Fruit fly (Drosophila melanogaster) whole organism, embryonic: Measurements from ENCODE around the gene CG13924.
A peak's percentile ranks its signal among the peaks of the same experiment; 100 is the strongest.

Experiments
- Atf3 ChIP-seq: fragments of 200-800 bp; sonication (Bioruptor generic); optimal IDR thresholded peaks from 3 replicates; lab custom pipeline; 2016; ENCODE audit warnings: missing biosample characterization, missing genetic modification characterization
- CG10565 ChIP-seq: fragments of 200-800 bp; sonication (Bioruptor generic); optimal IDR thresholded peaks from 3 replicates; lab custom pipeline; 2016; ENCODE audit warnings: missing biosample characterization, mild to moderate bottlenecking, missing genetic modification characterization
- CG10959 ChIP-seq: fragments of 200-800 bp; sonication (Bioruptor generic); IDR thresholded peaks from 2 replicates; pipeline ENCODE4 v1.3.6; 2022; ENCODE audit warnings: missing biosample characterization, missing genetic modification characterization
- CG10979 ChIP-seq: fragments of 200-800 bp; sonication (Bioruptor generic); optimal IDR thresholded peaks from 2 replicates; lab custom pipeline; 2018; ENCODE audit warnings: missing biosample characterization, mild to moderate bottlenecking, missing genetic modification characterization, moderate library complexity
- CG11247 ChIP-seq: fragments of 200-800 bp; sonication (Bioruptor generic); IDR thresholded peaks from 2 replicates; pipeline ENCODE4 v1.3.6; 2022; ENCODE audit warnings: missing biosample characterization, missing genetic modification characterization
- CG12299 ChIP-seq: fragments of 200-800 bp; sonication (Bioruptor generic); optimal IDR thresholded peaks from 2 replicates; lab custom pipeline; 2018; ENCODE audit warnings: missing biosample characterization, mild to moderate bottlenecking, missing genetic modification characterization
- CG12769 ChIP-seq: fragments of 200-800 bp; sonication (Bioruptor generic); optimal IDR thresholded peaks from 2 replicates; lab custom pipeline; 2019; ENCODE audit warnings: missing biosample characterization, mild to moderate bottlenecking, missing genetic modification characterization, moderate library complexity
- CG13424 ChIP-seq: fragments of 200-800 bp; sonication (Bioruptor generic); optimal IDR thresholded peaks from 2 replicates; lab custom pipeline; 2019; ENCODE audit warnings: missing biosample characterization, mild to moderate bottlenecking, missing genetic modification characterization, moderate library complexity
- CG13775 ChIP-seq: fragments of 200-800 bp; sonication (Bioruptor generic); optimal IDR thresholded peaks from 3 replicates; lab custom pipeline; 2017; ENCODE audit warnings: missing biosample characterization, mild to moderate bottlenecking, missing genetic modification characterization
- CG1602 ChIP-seq: fragments of 200-800 bp; sonication (Bioruptor generic); optimal IDR thresholded peaks from 3 replicates; lab custom pipeline; 2016; ENCODE audit warnings: missing biosample characterization, missing genetic modification characterization
- CG1792 ChIP-seq: fragments of 200-800 bp; sonication (Bioruptor generic); optimal IDR thresholded peaks from 2 replicates; lab custom pipeline; 2016; ENCODE audit warnings: missing biosample characterization, missing genetic modification characterization
- CG18476 ChIP-seq: fragments of 200-800 bp; sonication (Bioruptor generic); optimal IDR thresholded peaks from 2 replicates; lab custom pipeline; 2016; ENCODE audit warnings: missing biosample characterization, mild to moderate bottlenecking, missing genetic modification characterization
- CG31365 ChIP-seq: fragments of 200-800 bp; sonication (Bioruptor generic); optimal IDR thresholded peaks from 2 replicates; lab custom pipeline; 2018; ENCODE audit warnings: missing biosample characterization, mild to moderate bottlenecking, missing genetic modification characterization
- CG32772 ChIP-seq: fragments of 200-800 bp; sonication (Bioruptor generic); IDR thresholded peaks from 2 replicates; pipeline ENCODE4 v1.3.6; 2022; ENCODE audit warnings: missing biosample characterization, missing genetic modification characterization
- CG4328 ChIP-seq: fragments of 200-800 bp; sonication (Bioruptor generic); optimal IDR thresholded peaks from 3 replicates; lab custom pipeline; 2017; ENCODE audit warnings: missing biosample characterization, missing genetic modification reagents, missing genetic modification characterization
- CG5953 ChIP-seq: fragments of 200-800 bp; sonication (Bioruptor generic); IDR thresholded peaks from 2 replicates; pipeline ENCODE4 v1.3.6; 2022; ENCODE audit warnings: missing biosample characterization, missing genetic modification characterization
- CG6175 ChIP-seq: fragments of 200-800 bp; sonication (Bioruptor generic); IDR thresholded peaks from 3 replicates; pipeline ENCODE4 v1.3.6; 2022; ENCODE audit warnings: missing biosample characterization, missing genetic modification characterization
- CG6689 ChIP-seq: fragments of 200-800 bp; sonication (Bioruptor generic); IDR thresholded peaks from 2 replicates; pipeline ENCODE4 v1.3.6; 2022; ENCODE audit warnings: missing biosample characterization, missing genetic modification characterization
- CG7745 ChIP-seq: fragments of 200-800 bp; sonication (Bioruptor generic); optimal IDR thresholded peaks from 2 replicates; lab custom pipeline; 2018; ENCODE audit warnings: missing biosample characterization, mild to moderate bottlenecking, missing genetic modification characterization, moderate library complexity
- CG8388 ChIP-seq: fragments of 200-800 bp; sonication (Bioruptor generic); optimal IDR thresholded peaks from 2 replicates; lab custom pipeline; 2019; ENCODE audit warnings: missing biosample characterization, mild to moderate bottlenecking, missing genetic modification characterization, moderate library complexity
- CG9876 ChIP-seq: fragments of 200-800 bp; sonication (Bioruptor generic); optimal IDR thresholded peaks from 2 replicates; lab custom pipeline; 2016; ENCODE audit warnings: missing biosample characterization, missing genetic modification characterization
- CoRest ChIP-seq: fragments of 200-800 bp; sonication (Bioruptor generic); optimal IDR thresholded peaks from 3 replicates; lab custom pipeline; 2018; ENCODE audit warnings: missing biosample characterization, mild to moderate bottlenecking, missing genetic modification characterization, moderate library complexity
- HmgD ChIP-seq: fragments of 200-800 bp; sonication (Bioruptor generic); optimal IDR thresholded peaks from 3 replicates; lab custom pipeline; 2016; ENCODE audit warnings: missing biosample characterization, missing genetic modification characterization
- Max ChIP-seq: fragments of 200-800 bp; sonication (Bioruptor generic); optimal IDR thresholded peaks from 2 replicates; lab custom pipeline; 2016; ENCODE audit warnings: missing biosample characterization, mild to moderate bottlenecking, missing genetic modification characterization
- Nf-YA ChIP-seq: fragments of 200-800 bp; sonication (Bioruptor generic); IDR thresholded peaks from 2 replicates; pipeline ENCODE4 v1.3.6; 2022; ENCODE audit warnings: missing biosample characterization, missing genetic modification characterization
- Opbp ChIP-seq: fragments of 200-800 bp; sonication (Bioruptor generic); IDR thresholded peaks from 3 replicates; pipeline ENCODE4 v1.3.6; 2022; ENCODE audit warnings: missing biosample characterization, missing genetic modification characterization; ENCODE audit not compliant: partially characterized antibody
- Rx ChIP-seq: fragments of 200-800 bp; sonication (Bioruptor generic); IDR thresholded peaks from 2 replicates; pipeline ENCODE4 v1.3.6; 2022; ENCODE audit warnings: missing biosample characterization, missing genetic modification characterization
- Six4 ChIP-seq: fragments of 200-800 bp; sonication (Bioruptor generic); optimal IDR thresholded peaks from 2 replicates; lab custom pipeline; 2016; ENCODE audit warnings: missing biosample characterization, missing genetic modification characterization
- Tbp ChIP-seq: fragments of >200 bp; optimal IDR thresholded peaks from 2 replicates; lab custom pipeline; 2018; ENCODE audit warnings: missing biosample characterization, missing genetic modification characterization
- Vsx1 ChIP-seq: fragments of 200-800 bp; sonication (Bioruptor generic); optimal IDR thresholded peaks from 2 replicates; lab custom pipeline; 2017; ENCODE audit warnings: missing biosample characterization, mild to moderate bottlenecking, missing genetic modification characterization, missing genetic modification reagents
- YL-1 ChIP-seq: fragments of 200-800 bp; sonication (Bioruptor generic); optimal IDR thresholded peaks from 3 replicates; lab custom pipeline; 2017; ENCODE audit warnings: missing biosample characterization, mild to moderate bottlenecking, missing genetic modification characterization
- al ChIP-seq: fragments of 200-800 bp; sonication (Bioruptor generic); IDR thresholded peaks from 2 replicates; pipeline ENCODE4 v1.3.6; 2022; ENCODE audit warnings: missing biosample characterization, missing genetic modification characterization
- bbx ChIP-seq: fragments of 200-800 bp; sonication (Bioruptor generic); IDR thresholded peaks from 2 replicates; pipeline ENCODE4 v1.3.6; 2022; ENCODE audit warnings: missing biosample characterization, missing genetic modification characterization; ENCODE audit not compliant: partially characterized antibody
- cg ChIP-seq: fragments of 200-800 bp; sonication (Bioruptor generic); optimal IDR thresholded peaks from 3 replicates; lab custom pipeline; 2019; ENCODE audit warnings: missing biosample characterization, mild to moderate bottlenecking, missing genetic modification characterization, moderate library complexity
- chif ChIP-seq, 2 experiments: fragments of 200-800 bp; sonication (Bioruptor generic); optimal IDR thresholded peaks; 3 replicates each; lab custom pipeline; 2016; ENCODE audit warnings: missing biosample characterization in 2 of 2, missing genetic modification characterization in 2 of 2
- chinmo ChIP-seq: fragments of 200-800 bp; sonication (Bioruptor generic); IDR thresholded peaks from 4 replicates; pipeline ENCODE4 v1.3.6; 2022; ENCODE audit warnings: missing biosample characterization, missing genetic modification characterization; ENCODE audit not compliant: partially characterized antibody
- ci ChIP-seq: fragments of 200-800 bp; sonication (Bioruptor generic); IDR thresholded peaks from 3 replicates; pipeline ENCODE4 v1.3.6; 2022; ENCODE audit warnings: missing biosample characterization, missing genetic modification characterization
- croc ChIP-seq: fragments of 200-800 bp; sonication (Bioruptor generic); conservative IDR thresholded peaks from 3 replicates; pipeline ENCODE4 v1.3.6; 2022; ENCODE audit warnings: missing biosample characterization, missing genetic modification characterization
- gsb ChIP-seq: fragments of 200-800 bp; sonication (Bioruptor generic); IDR thresholded peaks from 2 replicates; pipeline ENCODE4 v1.3.6; 2022; ENCODE audit warnings: missing biosample characterization, missing genetic modification characterization
- ken ChIP-seq: fragments of 200-800 bp; sonication (Bioruptor generic); IDR thresholded peaks from 3 replicates; pipeline ENCODE4 v1.3.6; 2022; ENCODE audit warnings: missing biosample characterization, missing genetic modification characterization
- luna ChIP-seq: fragments of 200-800 bp; sonication (Bioruptor generic); optimal IDR thresholded peaks from 2 replicates; lab custom pipeline; 2016; ENCODE audit warnings: missing biosample characterization, missing genetic modification characterization
- nmo ChIP-seq: fragments of 200-800 bp; sonication (Bioruptor generic); optimal IDR thresholded peaks from 2 replicates; lab custom pipeline; 2018; ENCODE audit warnings: missing biosample characterization, mild to moderate bottlenecking, missing genetic modification characterization, moderate library complexity
- pros ChIP-seq: fragments of 200-800 bp; sonication (Bioruptor generic); optimal IDR thresholded peaks from 3 replicates; lab custom pipeline; 2019; ENCODE audit warnings: missing biosample characterization, mild to moderate bottlenecking, missing genetic modification characterization, moderate library complexity
- sim ChIP-seq: fragments of 200-800 bp; sonication (Bioruptor generic); IDR thresholded peaks from 2 replicates; pipeline ENCODE4 v1.3.6; 2022; ENCODE audit warnings: missing biosample characterization, missing genetic modification characterization
- sug ChIP-seq: fragments of 200-800 bp; optimal IDR thresholded peaks from 2 replicates; lab custom pipeline; 2019; ENCODE audit warnings: missing biosample characterization, mild to moderate bottlenecking, missing genetic modification characterization, moderate library complexity
- tap ChIP-seq: fragments of 200-800 bp; optimal IDR thresholded peaks from 3 replicates; lab custom pipeline; 2019; ENCODE audit warnings: missing biosample characterization, mild to moderate bottlenecking, missing genetic modification characterization, moderate library complexity
- vfl ChIP-seq: fragments of 200-800 bp; sonication (Bioruptor generic); optimal IDR thresholded peaks from 2 replicates; lab custom pipeline; 2016; ENCODE audit warnings: missing biosample characterization, missing genetic modification characterization
- zen ChIP-seq: fragments of 200-800 bp; sonication (Bioruptor generic); optimal IDR thresholded peaks from 3 replicates; lab custom pipeline; 2018; ENCODE audit warnings: missing biosample characterization, mild to moderate bottlenecking, missing genetic modification characterization, moderate library complexity

The CG13924 gene

dm6 chr3L:1856467-1857350, 13.1 kb upstream of the CG13924 start, which contains the start of gene CG12024 (continued):
- TF ChIP-seq cg = no peak
- no peak for TF ChIP-seq sim (GFP tag; lab: Robert Waterston, UW)
- TF ChIP-seq CG5953 (GFP tag; lab: Robert Waterston, UW) = no peak
- peak; percentile 47 for TF ChIP-seq CG18476 (GFP tag; lab: Kevin White, UChicago)
- TF ChIP-seq CoRest (tag; lab: Kevin White, UChicago) = peak; percentile 91
- TF ChIP-seq CG6175 (GFP tag; lab: Robert Waterston, UW) = no peak
- no peak for TF ChIP-seq bbx (GFP tag; lab: Robert Waterston, UW)
- peak; percentile 46 for TF ChIP-seq CG1792 (GFP tag; lab: Kevin White, UChicago)
- 0 out of 2 replicates have a peak, but pooled peaks have one; percentile 37 for TF ChIP-seq CG6689 (GFP tag; lab: Robert Waterston, UW)
- TF ChIP-seq Vsx1 (GFP tag; lab: Kevin White, UChicago) = no peak
- no peak for TF ChIP-seq gsb (GFP tag; lab: Robert Waterston, UW)
- no peak for TF ChIP-seq chinmo
- TF ChIP-seq pros (GFP tag; lab: Kevin White, UChicago) = no peak
- TF ChIP-seq CG9876 (GFP tag; lab: Kevin White, UChicago) = peak; percentile 28
- peak; percentile 90 for TF ChIP-seq sug (tag; lab: Kevin White, UChicago)
- TF ChIP-seq CG7745 (tag; lab: Kevin White, UChicago) = no peak
- peak; percentile 76 for TF ChIP-seq Max (GFP tag; lab: Kevin White, UChicago)
- peak; percentile 66 for TF ChIP-seq al (GFP tag; lab: Robert Waterston, UW)
- peak; percentile 64 for TF ChIP-seq YL-1 (GFP tag; lab: Kevin White, UChicago)
- peak; percentile 88 for TF ChIP-seq nmo (GFP tag; lab: Kevin White, UChicago)
- TF ChIP-seq CG1602 = peak; percentile 74
- 0 out of 2 replicates have a peak, but pooled peaks have one; percentile 7 for TF ChIP-seq Rx (GFP tag; lab: Robert Waterston, UW)
- TF ChIP-seq zen (tag; lab: Kevin White, UChicago) = peak; percentile 47
- no peak for TF ChIP-seq CG31365
- peak; percentile 83 for TF ChIP-seq CG13424 (tag; lab: Kevin White, UChicago)
- TF ChIP-seq CG10979 (tag; lab: Kevin White, UChicago) = peak; percentile 62
- peak; percentile 31 for TF ChIP-seq Six4 (GFP tag; lab: Kevin White, UChicago)
- TF ChIP-seq ci = 0 out of 3 replicates have a peak, but pooled peaks have one; percentile 11
- peak; percentile 39 for TF ChIP-seq CG8388
- TF ChIP-seq CG32772 (GFP tag; lab: Robert Waterston, UW) = peak; percentile 41; the same call in 1 of the 2 replicates
- TF ChIP-seq Opbp = no peak
- TF ChIP-seq ken (GFP tag; lab: Robert Waterston, UW) = 0 out of 3 replicates have a peak, but pooled peaks have one; percentile 27
- TF ChIP-seq vfl (GFP tag; lab: Kevin White, UChicago) = peak; percentile 1
- peak; percentile 74 to 81 for TF ChIP-seq chif (GFP tag; optimal IDR thresholded peaks at IDR 0.05; lab: Kevin White, UChicago)
- TF ChIP-seq HmgD (GFP tag; lab: Kevin White, UChicago) = peak; percentile 31
- TF ChIP-seq CG12299 = peak; percentile 12
- TF ChIP-seq CG11247 (GFP tag; lab: Robert Waterston, UW) = peak; percentile 8; the same call in 1 of the 2 replicates
- peak; percentile 74 for TF ChIP-seq CG13775 (GFP tag; lab: Kevin White, UChicago)
- TF ChIP-seq CG4328 = peak; percentile 54
- TF ChIP-seq Tbp (GFP tag; lab: Kevin White, UChicago) = no peak
- no peak for TF ChIP-seq Nf-YA (GFP tag; lab: Robert Waterston, UW)
- peak; percentile 34 for TF ChIP-seq luna (GFP tag; lab: Kevin White, UChicago)
- no peak for TF ChIP-seq CG10565
- no peak for TF ChIP-seq CG10959
- TF ChIP-seq Atf3 (GFP tag; lab: Kevin White, UChicago) = peak; percentile 72
- TF ChIP-seq croc (GFP tag; lab: Robert Waterston, UW) = peak; percentile 13; the same call in 1 of the 3 replicates
- TF ChIP-seq CG12769 (tag; lab: Kevin White, UChicago) = peak; percentile 87
- TF ChIP-seq tap (tag; lab: Kevin White, UChicago) = peak; percentile 40
